Worm (Caenorhabditis elegans) whole organism, late embryonic: ENCODE measurements around the gene nhr-157.

Experiments used
- hlh-30 ChIP-seq: sonication (generic microtip); optimal IDR thresholded peaks from 2 replicates; lab custom pipeline; 2017; ENCODE audit warnings: antibody characterized with exemption, missing genetic modification characterization, missing compliant biosample characterization; ENCODE audit not compliant: insufficient read depth
- lin-11 ChIP-seq: fragments of 200-800 bp; sonication (Bioruptor generic); optimal IDR thresholded peaks from 2 replicates; lab custom pipeline; 2018; ENCODE audit warnings: mild to moderate bottlenecking, missing genetic modification characterization, missing compliant biosample characterization

DNA sequence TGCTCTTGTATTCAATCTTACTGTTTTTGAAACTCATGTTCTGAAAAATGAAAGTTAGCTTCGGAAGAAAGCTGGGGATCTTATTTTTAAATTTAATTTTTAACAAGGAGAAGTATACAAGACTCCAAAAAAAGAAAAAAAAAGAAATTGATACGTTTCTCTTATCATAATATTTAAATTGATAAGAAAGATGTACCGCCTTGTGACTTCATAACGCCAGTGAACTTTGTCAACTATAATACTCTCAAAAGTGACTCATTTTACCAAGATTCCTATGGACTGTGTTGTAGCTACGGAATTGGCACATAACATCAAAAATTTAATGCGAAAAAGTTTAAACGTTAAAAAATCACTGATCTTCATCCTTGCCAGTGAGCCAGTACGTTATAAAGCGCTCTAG is 17.0 kb downstream of the nhr-157 start:
- TF ChIP-seq hlh-30 (tag; lab: Kevin White, UChicago): no peak
- TF ChIP-seq lin-11 (tag; lab: Kevin White, UChicago): no peak
